Worm (Caenorhabditis elegans) whole organism, midembryonic: Measurements from ENCODE around the gene wsp-1.

ENCODE experiments used
- T22C8.4 ChIP-seq: fragments of 200-800 bp; sonication (Bioruptor generic); IDR thresholded peaks from 2 replicates; pipeline ENCODE4 v1.3.6; 2022; ENCODE audit warnings: missing genetic modification characterization, missing compliant biosample characterization
- cog-1 ChIP-seq: sonication (generic microtip); optimal IDR thresholded peaks from 2 replicates; lab custom pipeline; 2016; ENCODE audit warnings: missing genetic modification characterization, missing compliant biosample characterization
- flt-1 ChIP-seq: fragments of 200-800 bp; sonication (Bioruptor generic); IDR thresholded peaks from 2 replicates; pipeline ENCODE4 v1.3.6; 2022; ENCODE audit warnings: missing genetic modification characterization, missing compliant biosample characterization
- klf-2 ChIP-seq: fragments of 200-800 bp; sonication (Bioruptor generic); conservative IDR thresholded peaks from 2 replicates; pipeline ENCODE4 v1.3.6; 2022; ENCODE audit warnings: missing genetic modification reagents, missing genetic modification characterization, missing compliant biosample characterization
- med-1 ChIP-seq: sonication (generic microtip); optimal IDR thresholded peaks from 2 replicates; lab custom pipeline; 2017; ENCODE audit warnings: missing genetic modification characterization, mild to moderate bottlenecking, missing compliant biosample characterization, antibody characterized with exemption, missing genetic modification reagents; ENCODE audit not compliant: insufficient read depth
- ref-1 ChIP-seq: fragments of 200-800 bp; sonication (Bioruptor generic); conservative IDR thresholded peaks from 2 replicates; pipeline ENCODE4 v1.3.6; 2022; ENCODE audit warnings: missing genetic modification reagents, missing genetic modification characterization, missing compliant biosample characterization
- tab-1 ChIP-seq: fragments of 200-800 bp; sonication (Bioruptor generic); IDR thresholded peaks from 2 replicates; pipeline ENCODE4 v1.3.6; 2022; ENCODE audit warnings: missing genetic modification characterization, missing compliant biosample characterization
- ztf-23 ChIP-seq: fragments of 200-800 bp; sonication (Bioruptor generic); IDR thresholded peaks from 2 replicates; pipeline ENCODE4 v1.3.6; 2022; ENCODE audit warnings: missing genetic modification reagents, missing genetic modification characterization, missing compliant biosample characterization
- ztf-29 ChIP-seq: fragments of 200-800 bp; sonication (Bioruptor generic); IDR thresholded peaks from 2 replicates; pipeline ENCODE4 v1.3.6; 2022; ENCODE audit warnings: missing genetic modification reagents, missing genetic modification characterization, missing compliant biosample characterization

- TF ChIP-seq flt-1 (GFP tag; lab: Robert Waterston, UW) = no peak
- no peak for TF ChIP-seq klf-2
- no peak for TF ChIP-seq ztf-23 (GFP tag; lab: Robert Waterston, UW)
- TF ChIP-seq cog-1 = no peak
- no peak for TF ChIP-seq ref-1 (GFP tag; lab: Robert Waterston, UW)
- TF ChIP-seq ztf-29 (GFP tag; lab: Robert Waterston, UW) = no peak
- TF ChIP-seq med-1 (GFP tag; lab: Kevin White, UChicago) = no peak
- TF ChIP-seq tab-1 = no peak
- TF ChIP-seq T22C8.4 = no peak
Measured at ce11 chrIV:8199824-8200223, 1.1 kb upstream of the wsp-1 start.
